Worm (Caenorhabditis elegans): ENCODE results near the gene snf-6.

DNA sequence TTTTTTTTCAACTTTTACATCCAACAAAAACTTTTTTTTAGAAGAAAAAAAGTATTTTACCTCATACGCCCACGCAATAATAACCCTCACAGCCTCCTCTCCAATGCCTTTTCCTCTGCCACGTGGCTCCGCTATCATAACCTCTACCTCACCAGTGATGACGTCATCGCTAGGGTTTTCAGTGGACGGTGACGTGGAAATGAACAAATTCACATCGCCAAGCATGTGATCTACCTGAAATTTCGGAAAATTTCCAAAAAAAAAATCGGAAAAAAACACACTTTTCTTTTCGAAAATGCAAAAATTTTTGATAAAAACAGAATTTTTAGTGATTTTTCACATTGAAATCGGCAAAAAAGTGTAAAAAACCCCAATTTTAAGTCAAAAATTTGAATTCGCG, 6.7 kb upstream of the snf-6 start:
- TF ChIP-seq ama-1 (optimal IDR thresholded peaks at IDR 0.05) (no peak), tbx-37 (GFP tag; conservative IDR thresholded peaks at IDR 0.05) (no peak), ets-7 (tag; optimal IDR thresholded peaks at IDR 0.05) (no peak)

Measured in whole organism, early embryonic.